Worm (Caenorhabditis elegans) whole organism, young adult: ENCODE results near the gene T25E12.6.

Experiments
- B0019.2 ChIP-seq: fragments of 200-800 bp; sonication (Bioruptor generic); conservative IDR thresholded peaks from 2 replicates; pipeline ENCODE4 v1.3.6; 2022; ENCODE audit warnings: missing genetic modification reagents, missing genetic modification characterization, missing compliant biosample characterization
- F49E8.2 ChIP-seq: sonication (generic microtip); optimal IDR thresholded peaks from 3 replicates; lab custom pipeline; 2017; ENCODE audit warnings: missing genetic modification characterization, mild to moderate bottlenecking, missing compliant biosample characterization, antibody characterized with exemption, moderate library complexity; ENCODE audit not compliant: insufficient read depth
- K12H6.12 ChIP-seq: fragments of 200-800 bp; sonication (Bioruptor generic); optimal IDR thresholded peaks from 2 replicates; lab custom pipeline; 2018; ENCODE audit warnings: mild to moderate bottlenecking, missing genetic modification characterization, missing compliant biosample characterization
- mcd-1 ChIP-seq: fragments of 200-800 bp; sonication (Bioruptor generic); IDR thresholded peaks from 2 replicates; pipeline ENCODE4 v1.3.6; 2022; ENCODE audit warnings: missing genetic modification reagents, missing genetic modification characterization, missing compliant biosample characterization

ce11 chrV:16739100-16739499 is 3.1 kb upstream of the T25E12.6 start, which contains the start of the genes clec-29 and clec-39:
- TF ChIP-seq mcd-1 (GFP tag; lab: Robert Waterston, UW) (no peak), F49E8.2 (no peak), K12H6.12 (no peak), B0019.2 (GFP tag; lab: Robert Waterston, UW) (no peak)
